Worm (Caenorhabditis elegans): ENCODE results near the gene srj-53.

ce11 chrV:730216-730615 is 35.7 kb upstream of the srj-53 start:
- TF ChIP-seq ces-1 (GFP tag; optimal IDR thresholded peaks at IDR 0.05) (no peak), nhr-12 (tag; optimal IDR thresholded peaks at IDR 0.05) (no peak), mls-2 (tag; optimal IDR thresholded peaks at IDR 0.05) (no peak), snpc-4 (tag; optimal IDR thresholded peaks at IDR 0.05) (no peak), unc-62 (GFP tag; optimal IDR thresholded peaks at IDR 0.05) (no peak), nhr-237 (tag; optimal IDR thresholded peaks at IDR 0.05) (no peak), nhr-2 (tag; optimal IDR thresholded peaks at IDR 0.05) (no peak), ztf-11 (tag; optimal IDR thresholded peaks at IDR 0.05) (no peak), mab-5 (tag; optimal IDR thresholded peaks at IDR 0.05) (no peak), unc-120 (tag; optimal IDR thresholded peaks at IDR 0.05; ENCODE audit: poor library complexity, severe bottlenecking) (no peak), pha-4 (tag; optimal IDR thresholded peaks at IDR 0.05) (no peak)

All from whole organism, mixed stage, embryonic.